Fruit fly (Drosophila melanogaster): Measurements from ENCODE around the gene CG4461.

Gene CG4461

dm6 chr3L:9376573-9376972 lies 1.3 kb downstream of the CG4461 start:
- TF ChIP-seq tai (GFP tag; optimal IDR thresholded peaks at IDR 0.05) (no peak), h (GFP tag; optimal IDR thresholded peaks at IDR 0.05) (no peak), sage (GFP tag; optimal IDR thresholded peaks at IDR 0.05) (no peak), Myc (optimal IDR thresholded peaks at IDR 0.05) (no peak), dsf (GFP tag; optimal IDR thresholded peaks at IDR 0.05; ENCODE audit: borderline replicate concordance) (no peak), br (GFP tag; optimal IDR thresholded peaks at IDR 0.05) (no peak), Hr83 (GFP tag; optimal IDR thresholded peaks at IDR 0.05; ENCODE audit: poor library complexity, severe bottlenecking) (no peak)

- peak; percentile 30 for TF ChIP-seq Mio (GFP tag; optimal IDR thresholded peaks at IDR 0.05)
- peak; percentile 66 for TF ChIP-seq Dif (GFP tag; optimal IDR thresholded peaks at IDR 0.05; ENCODE audit: partially characterized antibody)
- no peak for TF ChIP-seq CrebA (GFP tag; optimal IDR thresholded peaks at IDR 0.05; ENCODE audit: borderline replicate concordance)
- peak; percentile 84 for TF ChIP-seq HLH106 (tag; optimal IDR thresholded peaks at IDR 0.05)
- TF ChIP-seq sage (GFP tag; optimal IDR thresholded peaks at IDR 0.05) = peak; percentile 89
- peak; percentile 93 for TF ChIP-seq Hnf4 (GFP tag; optimal IDR thresholded peaks at IDR 0.05)
- no peak for TF ChIP-seq lola (GFP tag; optimal IDR thresholded peaks at IDR 0.05)
- no peak for TF ChIP-seq Myc (optimal IDR thresholded peaks at IDR 0.05)
- TF ChIP-seq Hr83 (GFP tag; optimal IDR thresholded peaks at IDR 0.05; ENCODE audit: poor library complexity, severe bottlenecking) = peak; percentile 6
- peak; percentile 23 to 25 for TF ChIP-seq dl (GFP tag; optimal IDR thresholded peaks at IDR 0.05; ENCODE audit: insufficient read depth in 1 of 2, partially characterized antibody in 2 of 2)
- TF ChIP-seq usp (GFP tag; optimal IDR thresholded peaks at IDR 0.05) = no peak
- TF ChIP-seq pan (optimal IDR thresholded peaks at IDR 0.05) = no peak
- peak; percentile 67 for TF ChIP-seq Vsx2 (GFP tag; optimal IDR thresholded peaks at IDR 0.05; ENCODE audit: partially characterized antibody)
- TF ChIP-seq CG9705 (GFP tag; optimal IDR thresholded peaks at IDR 0.05) = no peak
- TF ChIP-seq br (GFP tag; optimal IDR thresholded peaks at IDR 0.05) = peak; percentile 95
- TF ChIP-seq Dfd (GFP tag; optimal IDR thresholded peaks at IDR 0.05) = no peak
- TF ChIP-seq GATAd (GFP tag; optimal IDR thresholded peaks at IDR 0.05) = no peak
- TF ChIP-seq h (GFP tag; optimal IDR thresholded peaks at IDR 0.05) = peak; percentile 97
- TF ChIP-seq brk (GFP tag; optimal IDR thresholded peaks at IDR 0.05) = peak; percentile 97
- peak; percentile 94 for TF ChIP-seq psq (GFP tag; optimal IDR thresholded peaks at IDR 0.05)
- TF ChIP-seq foxo (GFP tag; optimal IDR thresholded peaks at IDR 0.05) = peak; percentile 52 to 94
- peak; percentile 96 for TF ChIP-seq rgr (GFP tag; optimal IDR thresholded peaks at IDR 0.05)
- peak; percentile 75 for TF ChIP-seq sv (GFP tag; optimal IDR thresholded peaks at IDR 0.05)
- TF ChIP-seq Jra (GFP tag; optimal IDR thresholded peaks at IDR 0.05) = peak; percentile 87
- TF ChIP-seq Hr78 (GFP tag; optimal IDR thresholded peaks at IDR 0.05) = no peak
- peak; percentile 86 for TF ChIP-seq CG32264 (GFP tag; optimal IDR thresholded peaks at IDR 0.05)
- TF ChIP-seq N (GFP tag; optimal IDR thresholded peaks at IDR 0.05) = no peak
- peak; percentile 95 for TF ChIP-seq fru (GFP tag; optimal IDR thresholded peaks at IDR 0.05)
- TF ChIP-seq dsf (GFP tag; optimal IDR thresholded peaks at IDR 0.05; ENCODE audit: borderline replicate concordance) = peak; percentile 59
- TF ChIP-seq tai (GFP tag; optimal IDR thresholded peaks at IDR 0.05) = no peak
- peak; percentile 96 for TF ChIP-seq OdsH (GFP tag; optimal IDR thresholded peaks at IDR 0.05)
- peak; percentile 0 for TF ChIP-seq Rel (GFP tag; optimal IDR thresholded peaks at IDR 0.05)
- peak; percentile 52 for TF ChIP-seq Rel (tag; optimal IDR thresholded peaks at IDR 0.05)
- TF ChIP-seq Sp1 (GFP tag; optimal IDR thresholded peaks at IDR 0.05) = peak; percentile 89
- peak; percentile 79 for TF ChIP-seq jim (GFP tag; optimal IDR thresholded peaks at IDR 0.05)
- peak; percentile 60 for TF ChIP-seq dmrt93B (GFP tag; optimal IDR thresholded peaks at IDR 0.05)
- TF ChIP-seq Abd-B (GFP tag; optimal IDR thresholded peaks at IDR 0.05) = no peak
- TF ChIP-seq woc (GFP tag; optimal IDR thresholded peaks at IDR 0.05) = peak; percentile 92
- peak; percentile 96 for TF ChIP-seq ey (GFP tag; optimal IDR thresholded peaks at IDR 0.05)
Observed at dm6 chr3L:9377198-9378035, 2.2 kb downstream of the CG4461 start, which contains the start of gene Hsp26. Gene Hsp26, minus strand, starts transcription at chr3L:9377427.

All from whole organism, wandering third instar larva.